Fruit fly (Drosophila melanogaster) whole organism, pupa: ENCODE data around the gene CG14340.

ENCODE experiments used
- CG10348 ChIP-seq: fragments of 200-800 bp; sonication (Bioruptor generic); IDR thresholded peaks from 2 replicates; pipeline ENCODE4 v1.3.6; 2022; ENCODE audit warnings: missing biosample characterization, missing genetic modification characterization
- CG12605 ChIP-seq: fragments of 200-800 bp; sonication (Bioruptor generic); IDR thresholded peaks from 2 replicates; pipeline ENCODE4 v1.3.6; 2022; ENCODE audit warnings: missing biosample characterization, missing genetic modification characterization
- CG13204 ChIP-seq: fragments of 200-800 bp; sonication (Bioruptor generic); optimal IDR thresholded peaks from 2 replicates; lab custom pipeline; 2018; ENCODE audit warnings: missing biosample characterization, mild to moderate bottlenecking, missing genetic modification characterization, moderate library complexity
- CG14655 ChIP-seq: fragments of 200-800 bp; sonication (Bioruptor generic); optimal IDR thresholded peaks from 3 replicates; lab custom pipeline; 2017; ENCODE audit warnings: mild to moderate bottlenecking, missing biosample characterization, missing genetic modification reagents, missing genetic modification characterization
- CG15710 ChIP-seq: fragments of 200-800 bp; sonication (Bioruptor generic); optimal IDR thresholded peaks from 2 replicates; lab custom pipeline; 2018; ENCODE audit warnings: missing biosample characterization, mild to moderate bottlenecking, missing genetic modification characterization, moderate library complexity
- CG17806 ChIP-seq: fragments of 200-800 bp; sonication (Bioruptor generic); optimal IDR thresholded peaks from 2 replicates; lab custom pipeline; 2018; ENCODE audit warnings: missing biosample characterization, mild to moderate bottlenecking, missing genetic modification characterization, moderate library complexity
- CG32121 ChIP-seq: fragments of 200-800 bp; sonication (Bioruptor generic); IDR thresholded peaks from 2 replicates; pipeline ENCODE4 v1.3.6; 2022; ENCODE audit warnings: missing biosample characterization, missing genetic modification characterization
- CG34367 ChIP-seq: fragments of 200-800 bp; sonication (Bioruptor generic); optimal IDR thresholded peaks from 2 replicates; lab custom pipeline; 2018; ENCODE audit warnings: missing biosample characterization, mild to moderate bottlenecking, missing genetic modification characterization
- CG4496 ChIP-seq: fragments of 200-800 bp; sonication (Bioruptor generic); IDR thresholded peaks from 3 replicates; pipeline ENCODE4 v1.3.6; 2022; ENCODE audit warnings: missing biosample characterization, missing genetic modification characterization
- CG8159 ChIP-seq: fragments of 200-800 bp; sonication (Bioruptor generic); optimal IDR thresholded peaks from 3 replicates; lab custom pipeline; 2018; ENCODE audit warnings: missing biosample characterization, mild to moderate bottlenecking, missing genetic modification characterization, moderate library complexity
- CG8301 ChIP-seq: fragments of 200-800 bp; sonication (Bioruptor generic); optimal IDR thresholded peaks from 2 replicates; lab custom pipeline; 2018; ENCODE audit warnings: missing biosample characterization, mild to moderate bottlenecking, missing genetic modification characterization
- CG9948 ChIP-seq: fragments of 200-800 bp; sonication (Bioruptor generic); optimal IDR thresholded peaks from 2 replicates; lab custom pipeline; 2018; ENCODE audit warnings: missing biosample characterization, mild to moderate bottlenecking, missing genetic modification characterization, moderate library complexity
- D1 ChIP-seq: fragments of 200-800 bp; sonication (Bioruptor generic); optimal IDR thresholded peaks from 2 replicates; lab custom pipeline; 2018; ENCODE audit warnings: missing biosample characterization, mild to moderate bottlenecking, missing genetic modification characterization, moderate library complexity
- EcR ChIP-seq: fragments of 200-800 bp; sonication (Bioruptor generic); optimal IDR thresholded peaks from 3 replicates; lab custom pipeline; 2019; ENCODE audit warnings: missing biosample characterization, missing genetic modification characterization, mild to moderate bottlenecking, moderate library complexity, missing genetic modification reagents
- Ets98B ChIP-seq: fragments of 200-800 bp; sonication (Bioruptor generic); IDR thresholded peaks from 2 replicates; pipeline ENCODE4 v1.3.6; 2022; ENCODE audit warnings: missing biosample characterization, missing genetic modification characterization
- Pif1A ChIP-seq: fragments of 200-800 bp; sonication (Bioruptor generic); optimal IDR thresholded peaks from 3 replicates; lab custom pipeline; 2016; ENCODE audit warnings: missing biosample characterization, missing genetic modification characterization
- Pif1B ChIP-seq: fragments of 200-800 bp; sonication (Bioruptor generic); optimal IDR thresholded peaks from 3 replicates; lab custom pipeline; 2016; ENCODE audit warnings: missing biosample characterization, missing genetic modification characterization
- Snoo ChIP-seq: fragments of 200-800 bp; sonication (Bioruptor generic); optimal IDR thresholded peaks from 3 replicates; lab custom pipeline; 2017; ENCODE audit warnings: missing biosample characterization, mild to moderate bottlenecking, missing genetic modification characterization, inconsistent platforms
- fd96Ca ChIP-seq: fragments of 200-800 bp; sonication (Bioruptor generic); IDR thresholded peaks from 3 replicates; pipeline ENCODE4 v1.3.6; 2022; ENCODE audit warnings: missing biosample characterization, missing genetic modification characterization
- gl ChIP-seq: fragments of 200-800 bp; sonication (Bioruptor generic); optimal IDR thresholded peaks from 2 replicates; lab custom pipeline; 2018; ENCODE audit warnings: missing biosample characterization, mild to moderate bottlenecking, missing genetic modification characterization
- rn ChIP-seq: fragments of 200-800 bp; sonication (Bioruptor generic); IDR thresholded peaks from 2 replicates; pipeline ENCODE4 v1.3.6; 2022; ENCODE audit warnings: missing biosample characterization, missing genetic modification characterization

The CG14340 gene

DNA sequence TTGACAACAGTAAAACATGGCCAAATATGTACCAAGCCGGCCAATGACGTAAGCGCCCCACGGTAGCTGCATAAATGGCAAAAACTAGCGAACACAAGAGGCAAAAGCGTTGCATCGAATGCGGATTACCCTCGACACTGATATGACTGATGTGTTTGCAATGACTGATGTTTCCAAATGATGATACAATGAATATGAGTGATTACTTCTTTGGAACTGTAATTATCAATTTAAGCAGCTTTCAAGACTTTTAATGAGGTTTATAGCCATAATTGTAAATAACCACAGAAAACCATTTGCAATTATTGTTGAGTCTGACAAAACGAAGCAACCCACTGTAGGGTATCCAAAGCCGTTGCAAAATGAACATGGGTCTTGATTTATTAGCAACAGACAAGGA is 39.2 kb upstream of the CG14340 start:
- TF ChIP-seq CG34367 (tag; lab: Kevin White, UChicago) (no peak), CG12605 (no peak), Snoo (tag; lab: Kevin White, UChicago) (no peak), fd96Ca (peak; percentile 48; the same call in 2 of the 3 replicates), D1 (tag; lab: Kevin White, UChicago) (no peak), CG13204 (GFP tag; lab: Kevin White, UChicago) (no peak), Pif1B (GFP tag; lab: Kevin White, UChicago) (no peak), CG15710 (tag; lab: Kevin White, UChicago) (no peak), EcR (no peak), CG8159 (tag; lab: Kevin White, UChicago) (no peak), gl (tag; lab: Kevin White, UChicago) (no peak), rn (no peak), CG17806 (no peak), CG9948 (tag; lab: Kevin White, UChicago) (no peak), CG4496 (GFP tag; lab: Robert Waterston, UW) (0 out of 3 replicates have a peak, but pooled peaks have one; percentile 39), Ets98B (GFP tag; lab: Robert Waterston, UW) (peak; percentile 29; the same call in 1 of the 2 replicates), Pif1A (peak; percentile 53), CG10348 (no peak), CG14655 (GFP tag; lab: Kevin White, UChicago) (peak; percentile 40), CG32121 (GFP tag; lab: Robert Waterston, UW) (peak; percentile 58), CG8301 (peak; percentile 33)

DNA sequence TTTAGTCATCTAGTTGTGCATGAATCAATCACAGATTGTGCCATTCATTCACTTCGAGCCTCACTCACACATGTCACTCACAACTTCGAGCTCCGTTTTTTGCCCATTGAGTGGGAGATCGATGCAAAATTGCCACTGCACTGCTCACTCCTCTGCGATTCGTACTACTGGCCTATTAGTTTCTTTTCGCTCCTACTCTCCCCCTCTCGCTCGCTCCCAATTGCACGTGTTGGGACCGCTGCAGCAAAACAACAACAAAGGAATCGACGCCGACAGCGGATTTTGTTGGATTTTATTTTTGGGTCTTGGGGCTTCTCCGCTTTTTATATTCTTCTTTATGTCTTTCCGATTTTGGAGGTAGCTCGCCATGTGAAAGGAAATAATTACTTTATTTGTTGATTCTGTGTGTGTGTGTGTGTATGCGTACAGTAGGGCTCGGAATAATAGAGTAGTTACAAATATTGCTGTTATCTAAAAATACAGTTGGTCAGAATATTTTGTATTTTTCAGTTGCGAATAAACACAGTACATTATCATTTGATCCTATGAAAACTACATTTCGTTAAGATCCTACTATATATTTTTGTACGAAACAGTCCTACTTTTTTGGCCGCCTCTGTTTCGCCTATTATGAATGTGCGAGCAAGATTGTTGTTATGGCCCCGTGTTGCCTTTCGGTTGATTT is 38.4 kb upstream of the CG14340 start:
- peak; percentile 54 for TF ChIP-seq CG8301
- peak; percentile 52; the same call in 1 of the 2 replicates for TF ChIP-seq CG12605
- TF ChIP-seq CG32121 (GFP tag; lab: Robert Waterston, UW) = peak; percentile 64; the same call in 1 of the 2 replicates
- TF ChIP-seq CG9948 (tag; lab: Kevin White, UChicago) = peak; percentile 12
- peak; percentile 10 for TF ChIP-seq CG8159 (tag; lab: Kevin White, UChicago)
- TF ChIP-seq CG4496 (GFP tag; lab: Robert Waterston, UW) = peak; percentile 68; the same call in 2 of the 3 replicates
- TF ChIP-seq Ets98B (GFP tag; lab: Robert Waterston, UW) = peak; percentile 47
- no peak for TF ChIP-seq fd96Ca
- no peak for TF ChIP-seq D1 (tag; lab: Kevin White, UChicago)
- no peak for TF ChIP-seq Pif1A
- TF ChIP-seq CG14655 (GFP tag; lab: Kevin White, UChicago) = peak; percentile 22
- peak; percentile 0 for TF ChIP-seq CG13204 (GFP tag; lab: Kevin White, UChicago)

- TF ChIP-seq EcR (no peak), CG15710 (tag; lab: Kevin White, UChicago) (peak; percentile 55), CG9948 (tag; lab: Kevin White, UChicago) (peak; percentile 55), CG4496 (GFP tag; lab: Robert Waterston, UW) (peak; percentile 92), CG17806 (peak; percentile 37), rn (peak; percentile 67; the same call in 1 of the 2 replicates), Pif1B (GFP tag; lab: Kevin White, UChicago) (no peak), CG8159 (tag; lab: Kevin White, UChicago) (peak; percentile 22), D1 (tag; lab: Kevin White, UChicago) (no peak), Ets98B (GFP tag; lab: Robert Waterston, UW) (peak; percentile 90), gl (tag; lab: Kevin White, UChicago) (no peak), CG14655 (GFP tag; lab: Kevin White, UChicago) (no peak), CG32121 (GFP tag; lab: Robert Waterston, UW) (peak; percentile 85), Pif1A (no peak), CG10348 (peak; percentile 78), CG8301 (peak; percentile 78), CG12605 (peak; percentile 62; the same call in 1 of the 2 replicates), Snoo (tag; lab: Kevin White, UChicago) (peak; percentile 22), CG13204 (GFP tag; lab: Kevin White, UChicago) (no peak), CG34367 (tag; lab: Kevin White, UChicago) (peak; percentile 26), fd96Ca (peak; percentile 91)
- TF ChIP-seq, all 21 proteins: peak for 14
Measured at dm6 chr2L:1075753-1076152, 37.0 kb upstream of the CG14340 start.

dm6 chr2L:1077053-1077452 is 35.7 kb upstream of the CG14340 start:
- no peak for TF ChIP-seq EcR
- TF ChIP-seq CG4496 (GFP tag; lab: Robert Waterston, UW) = 0 out of 3 replicates have a peak, but pooled peaks have one; percentile 26
- TF ChIP-seq Ets98B (GFP tag; lab: Robert Waterston, UW) = no peak
- no peak for TF ChIP-seq rn
- TF ChIP-seq Snoo (tag; lab: Kevin White, UChicago) = no peak

dm6 chr2L:1077469-1077993 is 35.2 kb upstream of the CG14340 start, which contains the start of the genes S and ast:
TSS of gene S (minus strand) at chr2L:1077815.
TSS of gene ast (plus strand) at chr2L:1077948.
- TF ChIP-seq CG32121 (GFP tag; lab: Robert Waterston, UW) = peak; percentile 36; the same call in 1 of the 2 replicates
- peak; percentile 18 for TF ChIP-seq CG13204 (GFP tag; lab: Kevin White, UChicago)
- TF ChIP-seq CG14655 (GFP tag; lab: Kevin White, UChicago) = no peak
- TF ChIP-seq CG17806 = no peak
- peak; percentile 14 for TF ChIP-seq Snoo (tag; lab: Kevin White, UChicago)
- peak; percentile 10 for TF ChIP-seq EcR
- TF ChIP-seq CG12605 = peak; percentile 21; the same call in 1 of the 2 replicates
- no peak for TF ChIP-seq CG15710 (tag; lab: Kevin White, UChicago)
- TF ChIP-seq CG34367 (tag; lab: Kevin White, UChicago) = peak; percentile 20
- TF ChIP-seq CG8159 (tag; lab: Kevin White, UChicago) = peak; percentile 23
- TF ChIP-seq Ets98B (GFP tag; lab: Robert Waterston, UW) = 0 out of 2 replicates have a peak, but pooled peaks have one; percentile 33
- no peak for TF ChIP-seq Pif1B (GFP tag; lab: Kevin White, UChicago)
- peak; percentile 33; the same call in 2 of the 3 replicates for TF ChIP-seq CG4496 (GFP tag; lab: Robert Waterston, UW)
